Worm (Caenorhabditis elegans): ENCODE measurements around the gene slcf-1.

Gene slcf-1

ce11 chrX:10520185-10520584, 8.9 kb upstream of the slcf-1 start:
- TF ChIP-seq tbx-11 (GFP tag; IDR thresholded peaks at IDR 0.05), result no peak
- TF ChIP-seq scrt-1 (GFP tag; IDR thresholded peaks at IDR 0.05), result no peak

ce11 chrX:10521313-10521712, 7.8 kb upstream of the slcf-1 start, which contains the start of gene F14F3.4:
F14F3.4 (minus strand) TSS chrX:10521413.
- TF ChIP-seq hmg-4 (GFP tag; optimal IDR thresholded peaks at IDR 0.05), result no peak
- TF ChIP-seq scrt-1 (GFP tag; IDR thresholded peaks at IDR 0.05), result no peak
- TF ChIP-seq tra-4 (tag; optimal IDR thresholded peaks at IDR 0.05), result no peak
- TF ChIP-seq aly-1 (tag; optimal IDR thresholded peaks at IDR 0.05), result no peak

ce11 chrX:10524483-10524948, 4.6 kb upstream of the slcf-1 start, which contains the start of the genes mboa-7 and git-1:
mboa-7 (minus strand) TSS chrX:10524565.
git-1 (plus strand) TSS chrX:10524898.
- TF ChIP-seq hmg-4 (GFP tag; optimal IDR thresholded peaks at IDR 0.05) (peak; percentile 49), pes-1 (GFP tag; IDR thresholded peaks at IDR 0.05) (no peak), ceh-13 (GFP tag; optimal IDR thresholded peaks at IDR 0.05) (no peak), F13C5.2 (tag; optimal IDR thresholded peaks at IDR 0.05) (peak; percentile 45), tbx-11 (GFP tag; IDR thresholded peaks at IDR 0.05) (0 out of 2 replicates have a peak, but pooled peaks have one; percentile 19), flt-1 (GFP tag; IDR thresholded peaks at IDR 0.05) (no peak; the same call in 1 of the 2 replicates), hmbx-1 (tag; optimal IDR thresholded peaks at IDR 0.05) (no peak), scrt-1 (GFP tag; IDR thresholded peaks at IDR 0.05) (0 out of 2 replicates have a peak, but pooled peaks have one; percentile 34), tra-4 (tag; optimal IDR thresholded peaks at IDR 0.05) (no peak), ama-1 (optimal IDR thresholded peaks at IDR 0.05) (no peak), ceh-36 (tag; optimal IDR thresholded peaks at IDR 0.05) (no peak)

- no peak for TF ChIP-seq scrt-1 (GFP tag; IDR thresholded peaks at IDR 0.05)
- TF ChIP-seq hnd-1 (tag; optimal IDR thresholded peaks at IDR 0.05), result no peak
- no peak for TF ChIP-seq ama-1 (optimal IDR thresholded peaks at IDR 0.05)
- no peak for TF ChIP-seq hmg-4 (GFP tag; optimal IDR thresholded peaks at IDR 0.05)
- TF ChIP-seq sea-1 (GFP tag; conservative IDR thresholded peaks at IDR 0.05), result no peak
- no peak for TF ChIP-seq hmbx-1 (tag; optimal IDR thresholded peaks at IDR 0.05)
- TF ChIP-seq tra-4 (tag; optimal IDR thresholded peaks at IDR 0.05), result no peak
- TF ChIP-seq aly-1 (tag; optimal IDR thresholded peaks at IDR 0.05), result no peak
- no peak for TF ChIP-seq tbx-11 (GFP tag; IDR thresholded peaks at IDR 0.05)
Measured at ce11 chrX:10527414-10527813, 1.7 kb upstream of the slcf-1 start.

- TF ChIP-seq pes-1 (GFP tag; IDR thresholded peaks at IDR 0.05) (no peak), ama-1 (optimal IDR thresholded peaks at IDR 0.05) (no peak), ceh-13 (GFP tag; optimal IDR thresholded peaks at IDR 0.05) (no peak), tbx-11 (GFP tag; IDR thresholded peaks at IDR 0.05) (no peak), ceh-36 (tag; optimal IDR thresholded peaks at IDR 0.05) (no peak), sea-1 (GFP tag; conservative IDR thresholded peaks at IDR 0.05) (no peak), tra-4 (tag; optimal IDR thresholded peaks at IDR 0.05) (no peak), hmbx-1 (tag; optimal IDR thresholded peaks at IDR 0.05) (no peak), B0310.2 (tag; optimal IDR thresholded peaks at IDR 0.05) (no peak), F13C5.2 (tag; optimal IDR thresholded peaks at IDR 0.05) (no peak), scrt-1 (GFP tag; IDR thresholded peaks at IDR 0.05) (no peak), tbx-37 (GFP tag; conservative IDR thresholded peaks at IDR 0.05) (no peak), hmg-4 (GFP tag; optimal IDR thresholded peaks at IDR 0.05) (no peak), flt-1 (GFP tag; IDR thresholded peaks at IDR 0.05) (no peak), ets-7 (tag; optimal IDR thresholded peaks at IDR 0.05) (no peak)
Measured at ce11 chrX:10532180-10532833, 3.2 kb downstream of the slcf-1 start.

- TF ChIP-seq hnd-1 (tag; optimal IDR thresholded peaks at IDR 0.05) (no peak), tbx-37 (GFP tag; conservative IDR thresholded peaks at IDR 0.05) (no peak), scrt-1 (GFP tag; IDR thresholded peaks at IDR 0.05) (no peak), ama-1 (optimal IDR thresholded peaks at IDR 0.05) (no peak)
Measured at ce11 chrX:10533447-10533846, 4.4 kb downstream of the slcf-1 start, which contains the start of gene glo-3. glo-3 (plus strand) TSS chrX:10533699.

ce11 chrX:10534625-10535244, 5.6 kb downstream of the slcf-1 start:
- TF ChIP-seq tra-4 (tag; optimal IDR thresholded peaks at IDR 0.05), result no peak
- TF ChIP-seq hmbx-1 (tag; optimal IDR thresholded peaks at IDR 0.05), result no peak
- TF ChIP-seq ceh-13 (GFP tag; optimal IDR thresholded peaks at IDR 0.05), result no peak
- TF ChIP-seq F13C5.2 (tag; optimal IDR thresholded peaks at IDR 0.05), result no peak
- TF ChIP-seq pes-1 (GFP tag; IDR thresholded peaks at IDR 0.05), result no peak
- TF ChIP-seq tbx-11 (GFP tag; IDR thresholded peaks at IDR 0.05), result no peak
- TF ChIP-seq hnd-1 (tag; optimal IDR thresholded peaks at IDR 0.05), result no peak
- TF ChIP-seq hmg-4 (GFP tag; optimal IDR thresholded peaks at IDR 0.05), result no peak
- TF ChIP-seq sea-1 (GFP tag; conservative IDR thresholded peaks at IDR 0.05), result no peak
- TF ChIP-seq tbx-37 (GFP tag; conservative IDR thresholded peaks at IDR 0.05), result no peak
- TF ChIP-seq aly-1 (tag; optimal IDR thresholded peaks at IDR 0.05), result no peak
- no peak for TF ChIP-seq ets-7 (tag; optimal IDR thresholded peaks at IDR 0.05)
- no peak for TF ChIP-seq ceh-36 (tag; optimal IDR thresholded peaks at IDR 0.05)
- no peak for TF ChIP-seq ama-1 (optimal IDR thresholded peaks at IDR 0.05)
- TF ChIP-seq B0310.2 (tag; optimal IDR thresholded peaks at IDR 0.05), result no peak
- no peak for TF ChIP-seq scrt-1 (GFP tag; IDR thresholded peaks at IDR 0.05)
- TF ChIP-seq flt-1 (GFP tag; IDR thresholded peaks at IDR 0.05), result no peak

- TF ChIP-seq hmg-4 (GFP tag; optimal IDR thresholded peaks at IDR 0.05) (no peak), aly-1 (tag; optimal IDR thresholded peaks at IDR 0.05) (no peak), tbx-11 (GFP tag; IDR thresholded peaks at IDR 0.05) (no peak), tbx-37 (GFP tag; conservative IDR thresholded peaks at IDR 0.05) (no peak), scrt-1 (GFP tag; IDR thresholded peaks at IDR 0.05) (no peak), ama-1 (optimal IDR thresholded peaks at IDR 0.05) (no peak), ceh-36 (tag; optimal IDR thresholded peaks at IDR 0.05) (no peak), hmbx-1 (tag; optimal IDR thresholded peaks at IDR 0.05) (no peak), hnd-1 (tag; optimal IDR thresholded peaks at IDR 0.05) (no peak), sea-1 (GFP tag; conservative IDR thresholded peaks at IDR 0.05) (no peak), B0310.2 (tag; optimal IDR thresholded peaks at IDR 0.05) (no peak)
Measured at ce11 chrX:10541789-10542188, 12.7 kb downstream of the slcf-1 start.
